Fruit fly (Drosophila melanogaster): ENCODE results near the gene Nnp-1.

Gene Nnp-1

dm6 chr2L:13325823-13326222 is 40.2 kb downstream of the Nnp-1 start:
- no peak for TF ChIP-seq CG34406 (GFP tag; optimal IDR thresholded peaks at IDR 0.05)
- TF ChIP-seq Smox (GFP tag; optimal IDR thresholded peaks at IDR 0.05), result no peak
- no peak for TF ChIP-seq pdm3 (GFP tag; optimal IDR thresholded peaks at IDR 0.05)
- TF ChIP-seq Blimp-1 (GFP tag; optimal IDR thresholded peaks at IDR 0.05), result no peak
- TF ChIP-seq fkh (GFP tag; optimal IDR thresholded peaks at IDR 0.05), result no peak
- TF ChIP-seq Hr4 (GFP tag; optimal IDR thresholded peaks at IDR 0.05), result no peak
- no peak for TF ChIP-seq dac (GFP tag; optimal IDR thresholded peaks at IDR 0.05)
- TF ChIP-seq Ets96B (tag; optimal IDR thresholded peaks at IDR 0.05), result no peak

All from whole organism, prepupa.